Worm (Caenorhabditis elegans): Measurements from ENCODE around the gene jhdm-1.

jhdm-1 gene

ce11 chrIII:6462610-6463009 is 8.3 kb downstream of the jhdm-1 start, which contains the start of gene T26A5.8:
TSS of gene T26A5.8 (minus strand) at chrIII:6462856.
- TF ChIP-seq tab-1 (GFP tag; IDR thresholded peaks at IDR 0.05) (no peak), ztf-23 (GFP tag; IDR thresholded peaks at IDR 0.05) (no peak), cog-1 (tag; optimal IDR thresholded peaks at IDR 0.05) (no peak), T22C8.4 (GFP tag; IDR thresholded peaks at IDR 0.05) (no peak), med-1 (GFP tag; optimal IDR thresholded peaks at IDR 0.05; ENCODE audit: insufficient read depth) (no peak), klf-2 (GFP tag; conservative IDR thresholded peaks at IDR 0.05) (no peak), ref-1 (GFP tag; conservative IDR thresholded peaks at IDR 0.05) (no peak), ztf-29 (GFP tag; IDR thresholded peaks at IDR 0.05) (no peak), flt-1 (GFP tag; IDR thresholded peaks at IDR 0.05) (no peak)

ce11 chrIII:6463679-6464078 is 9.4 kb downstream of the jhdm-1 start, which contains the start of gene dlc-1:
TSS of gene dlc-1 (minus strand) at chrIII:6463779.
- TF ChIP-seq ztf-23 (GFP tag; IDR thresholded peaks at IDR 0.05) (no peak), T22C8.4 (GFP tag; IDR thresholded peaks at IDR 0.05) (no peak), ztf-29 (GFP tag; IDR thresholded peaks at IDR 0.05) (no peak), tab-1 (GFP tag; IDR thresholded peaks at IDR 0.05) (no peak), med-1 (GFP tag; optimal IDR thresholded peaks at IDR 0.05; ENCODE audit: insufficient read depth) (no peak), ref-1 (GFP tag; conservative IDR thresholded peaks at IDR 0.05) (no peak), klf-2 (GFP tag; conservative IDR thresholded peaks at IDR 0.05) (no peak), flt-1 (GFP tag; IDR thresholded peaks at IDR 0.05) (no peak), cog-1 (tag; optimal IDR thresholded peaks at IDR 0.05) (no peak)

- TF ChIP-seq ztf-23 (GFP tag; IDR thresholded peaks at IDR 0.05) = 0 out of 2 replicates have a peak, but pooled peaks have one; percentile 6
- TF ChIP-seq T22C8.4 (GFP tag; IDR thresholded peaks at IDR 0.05) = no peak
- TF ChIP-seq tab-1 (GFP tag; IDR thresholded peaks at IDR 0.05) = no peak
- no peak for TF ChIP-seq flt-1 (GFP tag; IDR thresholded peaks at IDR 0.05)
- TF ChIP-seq cog-1 (tag; optimal IDR thresholded peaks at IDR 0.05) = no peak
- TF ChIP-seq ztf-29 (GFP tag; IDR thresholded peaks at IDR 0.05) = peak; percentile 52; the same call in 1 of the 2 replicates
- TF ChIP-seq klf-2 (GFP tag; conservative IDR thresholded peaks at IDR 0.05) = no peak
- no peak for TF ChIP-seq med-1 (GFP tag; optimal IDR thresholded peaks at IDR 0.05; ENCODE audit: insufficient read depth)
- no peak for TF ChIP-seq ref-1 (GFP tag; conservative IDR thresholded peaks at IDR 0.05)
Observed at ce11 chrIII:6464113-6464571, 9.9 kb downstream of the jhdm-1 start.

- no peak for TF ChIP-seq cog-1 (tag; optimal IDR thresholded peaks at IDR 0.05)
- TF ChIP-seq T22C8.4 (GFP tag; IDR thresholded peaks at IDR 0.05) = no peak
- no peak for TF ChIP-seq tab-1 (GFP tag; IDR thresholded peaks at IDR 0.05)
- TF ChIP-seq klf-2 (GFP tag; conservative IDR thresholded peaks at IDR 0.05) = no peak
- TF ChIP-seq flt-1 (GFP tag; IDR thresholded peaks at IDR 0.05) = no peak
- TF ChIP-seq ref-1 (GFP tag; conservative IDR thresholded peaks at IDR 0.05) = no peak
- no peak for TF ChIP-seq med-1 (GFP tag; optimal IDR thresholded peaks at IDR 0.05; ENCODE audit: insufficient read depth)
- no peak for TF ChIP-seq ztf-29 (GFP tag; IDR thresholded peaks at IDR 0.05)
- TF ChIP-seq ztf-23 (GFP tag; IDR thresholded peaks at IDR 0.05) = no peak
Observed at ce11 chrIII:6464913-6465312, 10.6 kb downstream of the jhdm-1 start, which contains the start of gene nduf-2.2. TSS of gene nduf-2.2 (plus strand) at chrIII:6465222.

- no peak for TF ChIP-seq ztf-29 (GFP tag; IDR thresholded peaks at IDR 0.05)
- TF ChIP-seq T22C8.4 (GFP tag; IDR thresholded peaks at IDR 0.05) = no peak
- no peak for TF ChIP-seq flt-1 (GFP tag; IDR thresholded peaks at IDR 0.05)
- no peak for TF ChIP-seq med-1 (GFP tag; optimal IDR thresholded peaks at IDR 0.05; ENCODE audit: insufficient read depth)
- TF ChIP-seq ref-1 (GFP tag; conservative IDR thresholded peaks at IDR 0.05) = no peak
- no peak for TF ChIP-seq cog-1 (tag; optimal IDR thresholded peaks at IDR 0.05)
- TF ChIP-seq ztf-23 (GFP tag; IDR thresholded peaks at IDR 0.05) = no peak
- TF ChIP-seq tab-1 (GFP tag; IDR thresholded peaks at IDR 0.05) = no peak
- no peak for TF ChIP-seq klf-2 (GFP tag; conservative IDR thresholded peaks at IDR 0.05)
Observed at ce11 chrIII:6467005-6467404, 12.7 kb downstream of the jhdm-1 start, which contains the start of gene T26A5.2. TSS of gene T26A5.2 (plus strand) at chrIII:6467305.

ce11 chrIII:6471451-6471850 is 17.2 kb downstream of the jhdm-1 start, which contains the start of gene wht-6:
TSS of gene wht-6 (plus strand) at chrIII:6471751.
- no peak for TF ChIP-seq tab-1 (GFP tag; IDR thresholded peaks at IDR 0.05)
- no peak for TF ChIP-seq T22C8.4 (GFP tag; IDR thresholded peaks at IDR 0.05)
- no peak for TF ChIP-seq med-1 (GFP tag; optimal IDR thresholded peaks at IDR 0.05; ENCODE audit: insufficient read depth)
- TF ChIP-seq ztf-29 (GFP tag; IDR thresholded peaks at IDR 0.05) = no peak
- no peak for TF ChIP-seq flt-1 (GFP tag; IDR thresholded peaks at IDR 0.05)

- TF ChIP-seq tab-1 (GFP tag; IDR thresholded peaks at IDR 0.05) = no peak
- no peak for TF ChIP-seq ztf-23 (GFP tag; IDR thresholded peaks at IDR 0.05)
- TF ChIP-seq klf-2 (GFP tag; conservative IDR thresholded peaks at IDR 0.05) = no peak
- TF ChIP-seq ref-1 (GFP tag; conservative IDR thresholded peaks at IDR 0.05) = no peak
- TF ChIP-seq flt-1 (GFP tag; IDR thresholded peaks at IDR 0.05) = no peak
- no peak for TF ChIP-seq T22C8.4 (GFP tag; IDR thresholded peaks at IDR 0.05)
- no peak for TF ChIP-seq cog-1 (tag; optimal IDR thresholded peaks at IDR 0.05)
- no peak for TF ChIP-seq ztf-29 (GFP tag; IDR thresholded peaks at IDR 0.05)
- no peak for TF ChIP-seq med-1 (GFP tag; optimal IDR thresholded peaks at IDR 0.05; ENCODE audit: insufficient read depth)
Observed at ce11 chrIII:6476380-6476779, 22.1 kb downstream of the jhdm-1 start.

ce11 chrIII:6478256-6479004 is 24.1 kb downstream of the jhdm-1 start, which contains the start of gene zip-8:
TSS of gene zip-8 (plus strand) at chrIII:6478955.
- TF ChIP-seq ztf-23 (GFP tag; IDR thresholded peaks at IDR 0.05) (no peak), cog-1 (tag; optimal IDR thresholded peaks at IDR 0.05) (no peak), ztf-29 (GFP tag; IDR thresholded peaks at IDR 0.05) (no peak), klf-2 (GFP tag; conservative IDR thresholded peaks at IDR 0.05) (no peak), T22C8.4 (GFP tag; IDR thresholded peaks at IDR 0.05) (no peak), flt-1 (GFP tag; IDR thresholded peaks at IDR 0.05) (no peak), tab-1 (GFP tag; IDR thresholded peaks at IDR 0.05) (no peak), ref-1 (GFP tag; conservative IDR thresholded peaks at IDR 0.05) (no peak)

- no peak for TF ChIP-seq tab-1 (GFP tag; IDR thresholded peaks at IDR 0.05)
- TF ChIP-seq T22C8.4 (GFP tag; IDR thresholded peaks at IDR 0.05) = no peak
- no peak for TF ChIP-seq ztf-23 (GFP tag; IDR thresholded peaks at IDR 0.05)
- no peak for TF ChIP-seq klf-2 (GFP tag; conservative IDR thresholded peaks at IDR 0.05)
- TF ChIP-seq ref-1 (GFP tag; conservative IDR thresholded peaks at IDR 0.05) = no peak
- TF ChIP-seq flt-1 (GFP tag; IDR thresholded peaks at IDR 0.05) = no peak
- TF ChIP-seq med-1 (GFP tag; optimal IDR thresholded peaks at IDR 0.05; ENCODE audit: insufficient read depth) = no peak
- no peak for TF ChIP-seq ztf-29 (GFP tag; IDR thresholded peaks at IDR 0.05)
- no peak for TF ChIP-seq cog-1 (tag; optimal IDR thresholded peaks at IDR 0.05)
Observed at ce11 chrIII:6479439-6479838, 25.2 kb downstream of the jhdm-1 start.
